Worm (Caenorhabditis elegans) whole organism, L1 larva: ENCODE data around the gene uggt-1.

Source experiments
- C04F5.9 ChIP-seq: sonication (generic microtip); optimal IDR thresholded peaks from 2 replicates; lab custom pipeline; 2016; ENCODE audit warnings: missing genetic modification characterization, missing compliant biosample characterization
- C34B4.2 ChIP-seq: sonication (generic microtip); optimal IDR thresholded peaks from 2 replicates; lab custom pipeline; 2017; ENCODE audit warnings: mild to moderate bottlenecking, missing genetic modification characterization, missing compliant biosample characterization
- aha-1 ChIP-seq: fragments of 150-350 bp; optimal IDR thresholded peaks from 2 replicates; lab custom pipeline; 2014; ENCODE audit warnings: missing biosample characterization, missing genetic modification characterization
- alr-1 ChIP-seq: fragments of 200-800 bp; sonication (Bioruptor generic); optimal IDR thresholded peaks from 2 replicates; lab custom pipeline; 2018; ENCODE audit warnings: borderline replicate concordance, mild to moderate bottlenecking, missing genetic modification characterization, missing compliant biosample characterization
- ama-1 ChIP-seq: fragments of 150-350 bp; optimal IDR thresholded peaks from 2 replicates; lab custom pipeline; 2014
- ceh-82 ChIP-seq, 3 experiments: fragments of 150-350 bp in 1 of 3; sonication (generic microtip) in 2 of 3; optimal IDR thresholded peaks; 2 replicates each; lab custom pipeline; 2014 to 2017; ENCODE audit warnings: missing biosample characterization in 3 of 3, missing genetic modification characterization in 3 of 3
- ceh-90 ChIP-seq: sonication (generic microtip); optimal IDR thresholded peaks from 2 replicates; lab custom pipeline; 2016; ENCODE audit warnings: missing genetic modification characterization, missing compliant biosample characterization
- dsc-1 ChIP-seq: sonication (generic microtip); optimal IDR thresholded peaks from 2 replicates; lab custom pipeline; 2016; ENCODE audit warnings: mild to moderate bottlenecking, missing genetic modification characterization, missing compliant biosample characterization
- fkh-10 ChIP-seq: sonication (generic microtip); optimal IDR thresholded peaks from 2 replicates; lab custom pipeline; 2017; ENCODE audit warnings: missing biosample characterization, missing genetic modification reagents, missing genetic modification characterization
- fkh-4 ChIP-seq: sonication (generic microtip); optimal IDR thresholded peaks from 2 replicates; lab custom pipeline; 2016; ENCODE audit warnings: missing compliant biosample characterization, missing genetic modification characterization, borderline replicate concordance
- fkh-8 ChIP-seq: sonication (generic microtip); optimal IDR thresholded peaks from 2 replicates; lab custom pipeline; 2016; ENCODE audit warnings: mild to moderate bottlenecking, missing genetic modification characterization, missing compliant biosample characterization
- fos-1 ChIP-seq: fragments of 150-350 bp; optimal IDR thresholded peaks from 2 replicates; lab custom pipeline; 2014; ENCODE audit warnings: missing biosample characterization, missing genetic modification characterization
- grh-1 ChIP-seq: fragments of 200-800 bp; sonication (Bioruptor generic); IDR thresholded peaks from 2 replicates; pipeline ENCODE4 v1.3.6; 2022; ENCODE audit warnings: missing genetic modification reagents, missing genetic modification characterization, missing compliant biosample characterization
- hlh-17 ChIP-seq: fragments of 200-800 bp; sonication (Bioruptor generic); optimal IDR thresholded peaks from 2 replicates; lab custom pipeline; 2018; ENCODE audit warnings: missing genetic modification characterization, mild to moderate bottlenecking, missing compliant biosample characterization, moderate library complexity, borderline replicate concordance
- hlh-4 ChIP-seq: sonication (generic microtip); optimal IDR thresholded peaks from 2 replicates; lab custom pipeline; 2016; ENCODE audit warnings: mild to moderate bottlenecking, missing genetic modification characterization, missing compliant biosample characterization
- hpl-2 ChIP-seq: fragments of 150-350 bp; optimal IDR thresholded peaks from 2 replicates; lab custom pipeline; 2014; ENCODE audit warnings: missing biosample characterization, missing genetic modification reagents, missing genetic modification characterization
- irx-1 ChIP-seq: sonication (generic microtip); optimal IDR thresholded peaks from 2 replicates; lab custom pipeline; 2016; ENCODE audit warnings: missing genetic modification characterization, missing compliant biosample characterization
- lin-13 ChIP-seq: fragments of 150-350 bp; optimal IDR thresholded peaks from 2 replicates; lab custom pipeline; 2014; ENCODE audit warnings: missing biosample characterization, missing genetic modification reagents, missing genetic modification characterization
- lin-14 ChIP-seq: fragments of 200-800 bp; sonication (Bioruptor generic); optimal IDR thresholded peaks from 2 replicates; lab custom pipeline; 2018; ENCODE audit warnings: mild to moderate bottlenecking, missing genetic modification characterization, moderate library complexity, missing compliant biosample characterization
- lin-15B ChIP-seq: fragments of 150-350 bp; sonication (generic microtip); optimal IDR thresholded peaks from 3 replicates; lab custom pipeline; 2014; ENCODE audit warnings: missing biosample characterization, missing genetic modification characterization
- lin-39 ChIP-seq: fragments of 150-350 bp; optimal IDR thresholded peaks from 2 replicates; lab custom pipeline; 2014; ENCODE audit warnings: missing biosample characterization, missing genetic modification reagents, missing genetic modification characterization
- lir-3 ChIP-seq: sonication (generic microtip); optimal IDR thresholded peaks from 2 replicates; lab custom pipeline; 2016; ENCODE audit warnings: mild to moderate bottlenecking, missing genetic modification characterization, moderate library complexity, missing compliant biosample characterization; ENCODE audit not compliant: poor library complexity
- lsy-2 ChIP-seq, 2 experiments: fragments of 150-350 bp; optimal IDR thresholded peaks; 2 replicates each; lab custom pipeline; 2014; ENCODE audit warnings: missing biosample characterization in 2 of 2, missing genetic modification characterization in 2 of 2
- mab-9 ChIP-seq: fragments of 200-800 bp; sonication (Bioruptor generic); IDR thresholded peaks from 2 replicates; pipeline ENCODE4 v1.3.6; 2022; ENCODE audit warnings: missing genetic modification reagents, missing genetic modification characterization, missing compliant biosample characterization
- nhr-19 ChIP-seq: fragments of 200-800 bp; sonication (Bioruptor generic); conservative IDR thresholded peaks from 2 replicates; pipeline ENCODE4 v1.3.6; 2022; ENCODE audit warnings: missing genetic modification characterization, missing compliant biosample characterization
- nhr-20 ChIP-seq: sonication (generic microtip); optimal IDR thresholded peaks from 2 replicates; lab custom pipeline; 2016; ENCODE audit warnings: mild to moderate bottlenecking, missing genetic modification characterization, missing compliant biosample characterization
- nhr-28 ChIP-seq: fragments of 150-350 bp; optimal IDR thresholded peaks from 2 replicates; lab custom pipeline; 2014; ENCODE audit warnings: missing biosample characterization, missing genetic modification characterization
- nhr-47 ChIP-seq: sonication (generic microtip); optimal IDR thresholded peaks from 2 replicates; lab custom pipeline; 2016; ENCODE audit warnings: mild to moderate bottlenecking, missing genetic modification characterization, moderate library complexity, missing compliant biosample characterization
- nhr-71 ChIP-seq: sonication (generic microtip); optimal IDR thresholded peaks from 2 replicates; lab custom pipeline; 2016; ENCODE audit warnings: mild to moderate bottlenecking, missing genetic modification characterization, moderate library complexity, missing compliant biosample characterization
- nhr-76 ChIP-seq: sonication (generic microtip); optimal IDR thresholded peaks from 2 replicates; lab custom pipeline; 2017; ENCODE audit warnings: missing biosample characterization, missing genetic modification characterization
- nhr-77 ChIP-seq: fragments of 150-350 bp; optimal IDR thresholded peaks from 2 replicates; lab custom pipeline; 2014; ENCODE audit warnings: missing biosample characterization, missing genetic modification characterization
- nhr-84 ChIP-seq: sonication (generic microtip); optimal IDR thresholded peaks from 2 replicates; lab custom pipeline; 2017; ENCODE audit warnings: missing biosample characterization, missing genetic modification characterization
- nhr-85 ChIP-seq: sonication (generic microtip); peaks from one replicate; lab custom pipeline; 2016; ENCODE audit warnings: missing genetic modification characterization, inconsistent platforms, missing compliant biosample characterization
- nhr-90 ChIP-seq: sonication (generic microtip); optimal IDR thresholded peaks from 2 replicates; lab custom pipeline; 2016; ENCODE audit warnings: mild to moderate bottlenecking, missing genetic modification characterization, missing compliant biosample characterization; ENCODE audit not compliant: poor library complexity
- pag-3 ChIP-seq: sonication (generic microtip); optimal IDR thresholded peaks from 2 replicates; lab custom pipeline; 2017; ENCODE audit warnings: missing genetic modification characterization, mild to moderate bottlenecking, missing compliant biosample characterization, antibody characterized with exemption, borderline replicate concordance; ENCODE audit not compliant: insufficient read depth
- snpc-4 ChIP-seq: fragments of 150-350 bp; optimal IDR thresholded peaks from 2 replicates; lab custom pipeline; 2014; ENCODE audit warnings: missing biosample characterization, missing genetic modification characterization
- sptf-1 ChIP-seq: fragments of 150-350 bp; optimal IDR thresholded peaks from 2 replicates; lab custom pipeline; 2014; ENCODE audit warnings: missing biosample characterization, missing genetic modification characterization
- sup-37 ChIP-seq: fragments of 200-800 bp; sonication (Bioruptor generic); optimal IDR thresholded peaks from 2 replicates; lab custom pipeline; 2018; ENCODE audit warnings: mild to moderate bottlenecking, missing genetic modification characterization, missing compliant biosample characterization
- tlp-1 ChIP-seq: fragments of 150-350 bp; optimal IDR thresholded peaks from 2 replicates; lab custom pipeline; 2014; ENCODE audit warnings: missing biosample characterization, missing genetic modification characterization
- unc-130 ChIP-seq: fragments of 150-350 bp; optimal IDR thresholded peaks from 2 replicates; lab custom pipeline; 2017; ENCODE audit warnings: missing biosample characterization, missing genetic modification characterization, inconsistent platforms
- unc-62 ChIP-seq: fragments of 150-350 bp; optimal IDR thresholded peaks from 2 replicates; lab custom pipeline; 2014; ENCODE audit warnings: missing biosample characterization, missing genetic modification reagents, missing genetic modification characterization
- unc-86 ChIP-seq: sonication (generic microtip); optimal IDR thresholded peaks from 2 replicates; lab custom pipeline; 2016; ENCODE audit warnings: missing genetic modification characterization, missing compliant biosample characterization
- vab-15 ChIP-seq: sonication (generic microtip); optimal IDR thresholded peaks from 2 replicates; lab custom pipeline; 2017; ENCODE audit warnings: missing genotype, mild to moderate bottlenecking, missing genetic modification characterization, missing compliant biosample characterization
- zag-1 ChIP-seq: fragments of 150-350 bp; optimal IDR thresholded peaks from 2 replicates; lab custom pipeline; 2014; ENCODE audit warnings: missing biosample characterization, missing genetic modification characterization
- zip-4 ChIP-seq: fragments of 200-800 bp; sonication (Bioruptor generic); optimal IDR thresholded peaks from 2 replicates; lab custom pipeline; 2018; ENCODE audit warnings: mild to moderate bottlenecking, missing genetic modification characterization, moderate library complexity, missing compliant biosample characterization
- ztf-4 ChIP-seq: fragments of 150-350 bp; optimal IDR thresholded peaks from 2 replicates; lab custom pipeline; 2014; ENCODE audit warnings: missing biosample characterization, missing genetic modification characterization

The uggt-1 gene

ce11 chrX:7455960-7456359 lies 44.8 kb downstream of the uggt-1 start:
- TF ChIP-seq unc-86 (tag; lab: Kevin White, UChicago) = no peak
- no peak for TF ChIP-seq unc-62 (GFP tag; lab: Kevin White, UChicago)
- no peak for TF ChIP-seq tlp-1
- no peak for TF ChIP-seq ceh-90 (tag; lab: Kevin White, UChicago)
- TF ChIP-seq fos-1 (tag; lab: Kevin White, UChicago) = no peak
- TF ChIP-seq dsc-1 (tag; lab: Kevin White, UChicago) = peak; percentile 15

DNA sequence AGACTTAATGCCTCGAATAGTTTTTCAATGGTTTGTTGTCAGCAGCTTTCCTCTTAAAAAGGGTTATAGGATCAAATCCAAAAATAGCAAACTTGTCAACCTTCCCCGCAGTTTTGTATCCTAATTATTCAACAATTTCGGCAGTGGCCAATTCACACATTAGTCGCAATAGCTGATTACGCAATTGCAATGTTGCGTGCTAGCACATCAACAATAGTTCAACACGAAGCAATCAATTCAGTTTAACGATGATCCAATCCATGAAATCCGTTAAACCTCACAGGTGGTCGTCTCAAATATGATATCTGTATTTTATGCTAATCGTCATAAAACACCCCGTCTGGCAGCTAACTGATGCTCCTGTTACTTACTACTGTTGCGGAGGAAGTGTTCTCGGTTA lies 48.2 kb downstream of the uggt-1 start:
- TF ChIP-seq sptf-1 (tag; lab: Kevin White, UChicago) (no peak), nhr-76 (tag; lab: Kevin White, UChicago) (no peak), nhr-20 (tag; lab: Kevin White, UChicago) (no peak), ama-1 (lab: Kevin White, UChicago) (no peak), nhr-19 (GFP tag; lab: Robert Waterston, UW) (no peak), C34B4.2 (no peak), pag-3 (tag; lab: Kevin White, UChicago) (no peak), nhr-28 (tag; lab: Kevin White, UChicago) (no peak), unc-86 (tag; lab: Kevin White, UChicago) (no peak), alr-1 (tag; lab: Kevin White, UChicago) (no peak), grh-1 (no peak), irx-1 (tag; lab: Kevin White, UChicago) (no peak), lin-39 (tag; lab: Kevin White, UChicago) (no peak), lin-13 (no peak), lsy-2 (tag; optimal IDR thresholded peaks at IDR 0.05; lab: Kevin White, UChicago) (no peak), sup-37 (GFP tag; lab: Kevin White, UChicago) (no peak), tlp-1 (no peak), mab-9 (GFP tag; lab: Robert Waterston, UW) (no peak), dsc-1 (tag; lab: Kevin White, UChicago) (no peak)

- TF ChIP-seq zip-4 (GFP tag; lab: Kevin White, UChicago) = no peak
- peak; percentile 76 for TF ChIP-seq fkh-4
- TF ChIP-seq fkh-10 = no peak
- TF ChIP-seq hlh-17 (GFP tag; lab: Kevin White, UChicago) = no peak
- peak; percentile 96 for TF ChIP-seq hlh-4 (tag; lab: Kevin White, UChicago)
- TF ChIP-seq nhr-71 (tag; lab: Kevin White, UChicago) = peak; percentile 47
- peak; percentile 36 for TF ChIP-seq fkh-8 (tag; lab: Kevin White, UChicago)
- TF ChIP-seq irx-1 (tag; lab: Kevin White, UChicago) = no peak
- TF ChIP-seq hpl-2 (GFP tag; lab: Kevin White, UChicago) = no peak
- TF ChIP-seq unc-62 (GFP tag; lab: Kevin White, UChicago) = no peak
- peak; percentile 90 for TF ChIP-seq dsc-1 (tag; lab: Kevin White, UChicago)
These were observed 53.4 kb downstream of the uggt-1 start for ce11 chrX:7447340-7447739.

DNA sequence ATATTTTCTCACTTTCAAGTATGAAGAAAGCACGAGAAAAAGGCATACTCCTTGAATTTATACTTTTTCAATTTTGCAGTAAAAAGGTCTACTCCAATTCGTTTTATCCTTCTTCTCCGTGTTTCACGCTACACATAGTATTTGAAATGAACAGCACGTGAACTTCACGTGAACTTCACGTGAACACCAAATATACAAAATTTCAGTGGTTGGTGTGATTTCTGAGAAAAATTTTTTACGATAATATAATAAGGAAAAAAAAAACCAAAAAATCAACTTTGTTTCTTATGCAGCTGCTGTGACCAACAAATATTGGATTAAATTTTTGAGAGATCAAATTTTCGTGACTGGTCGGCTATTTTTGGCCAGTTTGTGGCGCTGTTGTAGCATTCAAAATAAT lies 54.3 kb downstream of the uggt-1 start:
- no peak for TF ChIP-seq unc-62 (GFP tag; lab: Kevin White, UChicago)
- TF ChIP-seq nhr-90 (tag; lab: Kevin White, UChicago) = no peak
- TF ChIP-seq unc-86 (tag; lab: Kevin White, UChicago) = no peak
- no peak for TF ChIP-seq nhr-84 (tag; lab: Kevin White, UChicago)
- TF ChIP-seq aha-1 = no peak
- TF ChIP-seq nhr-76 (tag; lab: Kevin White, UChicago) = no peak
- TF ChIP-seq nhr-71 (tag; lab: Kevin White, UChicago) = peak; percentile 54
- TF ChIP-seq sptf-1 (tag; lab: Kevin White, UChicago) = no peak
- TF ChIP-seq ztf-4 = no peak
- TF ChIP-seq nhr-47 (tag; lab: Kevin White, UChicago) = peak; percentile 61
- TF ChIP-seq unc-130 (tag; lab: Kevin White, UChicago) = no peak
- no peak for TF ChIP-seq tlp-1
- TF ChIP-seq nhr-85 (tag; lab: Kevin White, UChicago) = no peak
- TF ChIP-seq vab-15 = no peak
- no peak for TF ChIP-seq C04F5.9 (tag; lab: Kevin White, UChicago)
- TF ChIP-seq zag-1 (tag; lab: Kevin White, UChicago) = no peak
- TF ChIP-seq lin-14 (GFP tag; lab: Kevin White, UChicago) = peak; percentile 11
- peak; percentile 58 for TF ChIP-seq fkh-8 (tag; lab: Kevin White, UChicago)
- no peak for TF ChIP-seq snpc-4 (tag; lab: Kevin White, UChicago)
- no peak for TF ChIP-seq lin-15B (tag; lab: Kevin White, UChicago)
- TF ChIP-seq nhr-77 (tag; lab: Kevin White, UChicago) = no peak
- TF ChIP-seq ceh-82 (tag; optimal IDR thresholded peaks at IDR 0.05; lab: Kevin White, UChicago) = no peak
- no peak for TF ChIP-seq nhr-28 (tag; lab: Kevin White, UChicago)
- TF ChIP-seq lir-3 (tag; lab: Kevin White, UChicago) = no peak
- no peak for TF ChIP-seq lin-39 (tag; lab: Kevin White, UChicago)
